Fruit fly (Drosophila melanogaster): ENCODE data around the gene ase.

DNA sequence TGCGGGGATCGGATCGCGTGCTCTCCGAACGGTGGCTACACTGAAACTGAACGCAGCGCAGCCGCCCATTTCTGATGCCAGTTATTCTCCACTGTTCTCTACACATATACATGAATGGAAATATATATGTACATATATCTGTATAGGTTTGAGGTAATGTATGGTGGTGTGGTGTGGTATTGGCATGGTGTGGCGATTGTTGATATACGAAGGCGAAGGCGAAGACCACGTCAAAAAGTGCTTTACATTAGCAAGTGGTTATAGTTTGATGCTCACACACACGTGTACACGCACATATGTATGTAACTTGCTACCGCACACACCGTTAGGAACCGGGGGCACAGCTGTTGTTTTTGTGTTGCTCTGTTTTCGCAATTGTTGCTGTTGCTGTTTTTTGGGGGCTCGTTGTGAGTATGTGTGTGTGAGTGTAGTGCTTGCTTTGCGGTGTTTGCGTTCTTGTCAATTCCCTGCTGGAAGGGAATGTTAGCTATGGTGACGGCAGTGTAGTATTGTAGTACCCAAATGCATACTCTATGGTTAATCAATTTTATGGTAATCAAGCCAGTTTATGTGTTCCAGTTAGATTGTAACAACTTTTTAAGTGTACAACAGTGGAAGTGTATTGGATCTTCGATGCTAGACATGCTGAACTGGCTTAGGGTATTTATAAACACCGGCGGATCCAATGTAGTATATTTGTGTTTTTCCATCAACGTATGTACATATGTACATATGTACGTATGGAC lies 33.1 kb downstream of the ase start, which contains the start of gene CG17896:
- TF ChIP-seq org-1 (GFP tag; optimal IDR thresholded peaks at IDR 0.05), result peak; percentile 98
- no peak for TF ChIP-seq br (optimal IDR thresholded peaks at IDR 0.05)
- peak; percentile 95 for TF ChIP-seq CG3726 (GFP tag; IDR thresholded peaks at IDR 0.05)
- peak; percentile 99 for TF ChIP-seq CG14014 (GFP tag; IDR thresholded peaks at IDR 0.05)
- TF ChIP-seq sob (GFP tag; IDR thresholded peaks at IDR 0.05), result peak; percentile 99
- TF ChIP-seq CG3995 (GFP tag; optimal IDR thresholded peaks at IDR 0.05), result peak; percentile 85
- peak; percentile 97 to 98 for TF ChIP-seq chif (GFP tag; optimal IDR thresholded peaks at IDR 0.05)
- TF ChIP-seq sd (tag; optimal IDR thresholded peaks at IDR 0.05), result peak; percentile 95
- TF ChIP-seq tap (tag; optimal IDR thresholded peaks at IDR 0.05), result peak; percentile 91
- TF ChIP-seq seq (GFP tag; IDR thresholded peaks at IDR 0.05), result peak; percentile 98
- peak; percentile 92 for TF ChIP-seq Blimp-1 (GFP tag; optimal IDR thresholded peaks at IDR 0.05)

Data from whole organism, embryonic.